Fruit fly (Drosophila melanogaster): ENCODE data around the gene spo.

DNA sequence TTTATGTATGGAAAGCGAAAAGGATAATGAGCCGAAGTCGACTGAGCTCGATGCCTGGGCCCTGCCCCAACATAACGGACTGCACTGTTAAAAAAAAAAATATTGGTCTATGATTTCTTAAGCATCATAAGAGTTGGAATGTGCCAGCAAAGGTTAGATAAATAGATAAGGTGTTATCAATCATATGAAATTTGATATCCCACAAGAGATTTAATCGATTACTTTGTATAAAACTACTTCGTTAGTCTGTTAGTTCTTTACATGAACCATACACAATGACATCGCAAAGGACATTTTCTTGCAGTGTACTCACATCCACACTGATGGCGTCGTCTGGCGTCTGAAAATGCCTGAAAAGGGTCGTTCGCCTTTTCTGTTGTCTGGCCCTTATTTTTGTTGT, 45.1 kb upstream of the spo start:
- TF ChIP-seq pan (optimal IDR thresholded peaks at IDR 0.05) (no peak), Dll (optimal IDR thresholded peaks at IDR 0.05) (no peak)
